Worm (Caenorhabditis elegans): Measurements from ENCODE around the gene gcy-6.
A peak's percentile ranks its signal among the peaks of the same experiment; 100 is the strongest.

The gcy-6 gene

ce11 chrV:10320101-10320761 lies 6.4 kb upstream of the gcy-6 start, which contains the start of the genes gna-1 and B0024.13:
Gene gna-1 (minus strand): TSS chrV:10320151.
Gene B0024.13 (plus strand): TSS chrV:10320711.
- TF ChIP-seq ceh-31 (tag; optimal IDR thresholded peaks at IDR 0.05) (peak; percentile 89), C08G9.2 (tag; optimal IDR thresholded peaks at IDR 0.05) (peak; percentile 82), pat-9 (tag; optimal IDR thresholded peaks at IDR 0.05) (no peak), tbx-7 (tag; optimal IDR thresholded peaks at IDR 0.05) (peak; percentile 60), zip-5 (tag; optimal IDR thresholded peaks at IDR 0.05) (peak; percentile 66), sox-4 (tag; optimal IDR thresholded peaks at IDR 0.05) (no peak), hlh-15 (tag; optimal IDR thresholded peaks at IDR 0.05) (no peak), unc-42 (tag; optimal IDR thresholded peaks at IDR 0.05) (peak; percentile 54), fkh-10 (GFP tag; optimal IDR thresholded peaks at IDR 0.05) (no peak), T23F11.4 (GFP tag; optimal IDR thresholded peaks at IDR 0.05) (no peak), ceh-2 (tag; optimal IDR thresholded peaks at IDR 0.05) (peak; percentile 76), tbx-2 (tag; optimal IDR thresholded peaks at IDR 0.05) (peak; percentile 63), unc-3 (GFP tag; conservative IDR thresholded peaks at IDR 0.05) (no peak), unc-3 (tag; optimal IDR thresholded peaks at IDR 0.05) (no peak), npax-4 (tag; optimal IDR thresholded peaks at IDR 0.05) (no peak), ets-4 (tag; optimal IDR thresholded peaks at IDR 0.05) (peak; percentile 22), ceh-6 (GFP tag; optimal IDR thresholded peaks at IDR 0.05) (no peak), lim-6 (tag; optimal IDR thresholded peaks at IDR 0.05) (peak; percentile 2), dmd-4 (tag; optimal IDR thresholded peaks at IDR 0.05; ENCODE audit: borderline replicate concordance) (no peak), nhr-232 (tag; optimal IDR thresholded peaks at IDR 0.05) (no peak)

ce11 chrV:10319434-10319833 lies 5.6 kb upstream of the gcy-6 start, which contains the start of gene B0024.11:
Gene B0024.11 (minus strand): TSS chrV:10319534.
- no peak for TF ChIP-seq ceh-30 (tag; optimal IDR thresholded peaks at IDR 0.05)
- TF ChIP-seq ref-2 (tag; optimal IDR thresholded peaks at IDR 0.05), result no peak
- TF ChIP-seq hlh-30 (tag; optimal IDR thresholded peaks at IDR 0.05; ENCODE audit: insufficient read depth), result no peak
- no peak for TF ChIP-seq nhr-232 (tag; optimal IDR thresholded peaks at IDR 0.05)
- no peak for TF ChIP-seq C38D4.7 (GFP tag; optimal IDR thresholded peaks at IDR 0.05)
- no peak for TF ChIP-seq ceh-2 (tag; optimal IDR thresholded peaks at IDR 0.05)
- no peak for TF ChIP-seq ceh-14 (tag; optimal IDR thresholded peaks at IDR 0.05)
- no peak for TF ChIP-seq npax-4 (tag; optimal IDR thresholded peaks at IDR 0.05)
- TF ChIP-seq madf-2 (tag; optimal IDR thresholded peaks at IDR 0.05), result no peak
- TF ChIP-seq sox-2 (GFP tag; IDR thresholded peaks at IDR 0.05), result no peak
- TF ChIP-seq lim-6 (tag; optimal IDR thresholded peaks at IDR 0.05), result no peak
- no peak for TF ChIP-seq gmeb-2 (tag; optimal IDR thresholded peaks at IDR 0.05)
- TF ChIP-seq rnt-1 (tag; optimal IDR thresholded peaks at IDR 0.05), result no peak
- no peak for TF ChIP-seq T23F11.4 (GFP tag; optimal IDR thresholded peaks at IDR 0.05)
- no peak for TF ChIP-seq fkh-10 (GFP tag; optimal IDR thresholded peaks at IDR 0.05)
- TF ChIP-seq fax-1 (tag; optimal IDR thresholded peaks at IDR 0.05), result no peak
- TF ChIP-seq F13H6.1 (tag; optimal IDR thresholded peaks at IDR 0.05), result no peak
- TF ChIP-seq eyg-1 (tag; optimal IDR thresholded peaks at IDR 0.05), result no peak
- no peak for TF ChIP-seq mec-3 (tag; optimal IDR thresholded peaks at IDR 0.05; ENCODE audit: borderline replicate concordance)

- TF ChIP-seq npax-4 (tag; optimal IDR thresholded peaks at IDR 0.05), result no peak
- TF ChIP-seq fkh-6 (tag; optimal IDR thresholded peaks at IDR 0.05), result no peak
- TF ChIP-seq ceh-31 (tag; optimal IDR thresholded peaks at IDR 0.05), result no peak
- TF ChIP-seq pat-9 (tag; optimal IDR thresholded peaks at IDR 0.05), result no peak
- no peak for TF ChIP-seq Y22D7AL.16 (tag; optimal IDR thresholded peaks at IDR 0.05)
- no peak for TF ChIP-seq ttx-3 (tag; optimal IDR thresholded peaks at IDR 0.05)
- TF ChIP-seq nhr-232 (tag; optimal IDR thresholded peaks at IDR 0.05), result no peak
- no peak for TF ChIP-seq pqm-1 (tag; optimal IDR thresholded peaks at IDR 0.05)
- TF ChIP-seq ceh-30 (tag; optimal IDR thresholded peaks at IDR 0.05), result no peak
- no peak for TF ChIP-seq unc-3 (GFP tag; conservative IDR thresholded peaks at IDR 0.05)
- no peak for TF ChIP-seq unc-3 (tag; optimal IDR thresholded peaks at IDR 0.05)
Observed at ce11 chrV:10317294-10317693, 3.4 kb upstream of the gcy-6 start, which contains the start of gene asps-1. Gene asps-1 (minus strand): TSS chrV:10317394.

Measured in whole organism, late embryonic.